Worm (Caenorhabditis elegans) whole organism, early embryonic: ENCODE measurements around the gene asp-12.

Experiments
- aly-1 ChIP-seq: sonication (generic microtip); optimal IDR thresholded peaks from 2 replicates; lab custom pipeline; 2016; ENCODE audit warnings: missing genetic modification characterization, missing compliant biosample characterization
- ama-1 ChIP-seq: fragments of 150-350 bp; optimal IDR thresholded peaks from 2 replicates; lab custom pipeline; 2014
- ceh-36 ChIP-seq: sonication (generic microtip); optimal IDR thresholded peaks from 2 replicates; lab custom pipeline; 2016; ENCODE audit warnings: missing genetic modification characterization, inconsistent platforms, missing compliant biosample characterization
- ets-7 ChIP-seq: sonication (generic microtip); optimal IDR thresholded peaks from 2 replicates; lab custom pipeline; 2016; ENCODE audit warnings: missing genotype, missing genetic modification characterization, missing compliant biosample characterization
- flt-1 ChIP-seq: fragments of 200-800 bp; sonication (Bioruptor generic); IDR thresholded peaks from 2 replicates; pipeline ENCODE4 v1.3.6; 2022; ENCODE audit warnings: missing genetic modification characterization, missing compliant biosample characterization
- hmbx-1 ChIP-seq: sonication (generic microtip); optimal IDR thresholded peaks from 2 replicates; lab custom pipeline; 2016; ENCODE audit warnings: mild to moderate bottlenecking, missing genetic modification characterization, missing compliant biosample characterization
- hnd-1 ChIP-seq: sonication (generic microtip); optimal IDR thresholded peaks from 2 replicates; lab custom pipeline; 2016; ENCODE audit warnings: missing genetic modification characterization, missing compliant biosample characterization
- pes-1 ChIP-seq: fragments of 200-800 bp; sonication (Bioruptor generic); IDR thresholded peaks from 2 replicates; pipeline ENCODE4 v1.3.6; 2022; ENCODE audit warnings: missing genetic modification reagents, missing genetic modification characterization, missing compliant biosample characterization
- scrt-1 ChIP-seq: fragments of 200-800 bp; sonication (Bioruptor generic); IDR thresholded peaks from 2 replicates; pipeline ENCODE4 v1.3.6; 2022; ENCODE audit warnings: missing genetic modification characterization, missing compliant biosample characterization
- sea-1 ChIP-seq: fragments of 200-800 bp; sonication (Bioruptor generic); conservative IDR thresholded peaks from 2 replicates; pipeline ENCODE4 v1.3.6; 2022; ENCODE audit warnings: missing genetic modification characterization, missing compliant biosample characterization
- tbx-37 ChIP-seq: fragments of 200-800 bp; sonication (Bioruptor generic); conservative IDR thresholded peaks from 2 replicates; pipeline ENCODE4 v1.3.6; 2022; ENCODE audit warnings: missing genetic modification reagents, missing genetic modification characterization, missing compliant biosample characterization
- tra-4 ChIP-seq: sonication (generic microtip); optimal IDR thresholded peaks from 2 replicates; lab custom pipeline; 2017; ENCODE audit warnings: missing genetic modification characterization, missing compliant biosample characterization

ce11 chrV:8307681-8308080, 38.7 kb downstream of the asp-12 start, which contains the start of gene clec-218:
- TF ChIP-seq ets-7 (no peak), ama-1 (lab: Kevin White, UChicago) (no peak), pes-1 (GFP tag; lab: Robert Waterston, UW) (no peak), hnd-1 (tag; lab: Kevin White, UChicago) (no peak), aly-1 (tag; lab: Kevin White, UChicago) (no peak), scrt-1 (GFP tag; lab: Robert Waterston, UW) (no peak), tbx-37 (GFP tag; lab: Robert Waterston, UW) (no peak), tra-4 (no peak), hmbx-1 (tag; lab: Kevin White, UChicago) (no peak), ceh-36 (no peak), flt-1 (GFP tag; lab: Robert Waterston, UW) (no peak), sea-1 (GFP tag; lab: Robert Waterston, UW) (no peak)
